Fruit fly (Drosophila melanogaster): ENCODE results near the gene Indy.

The Indy gene

DNA sequence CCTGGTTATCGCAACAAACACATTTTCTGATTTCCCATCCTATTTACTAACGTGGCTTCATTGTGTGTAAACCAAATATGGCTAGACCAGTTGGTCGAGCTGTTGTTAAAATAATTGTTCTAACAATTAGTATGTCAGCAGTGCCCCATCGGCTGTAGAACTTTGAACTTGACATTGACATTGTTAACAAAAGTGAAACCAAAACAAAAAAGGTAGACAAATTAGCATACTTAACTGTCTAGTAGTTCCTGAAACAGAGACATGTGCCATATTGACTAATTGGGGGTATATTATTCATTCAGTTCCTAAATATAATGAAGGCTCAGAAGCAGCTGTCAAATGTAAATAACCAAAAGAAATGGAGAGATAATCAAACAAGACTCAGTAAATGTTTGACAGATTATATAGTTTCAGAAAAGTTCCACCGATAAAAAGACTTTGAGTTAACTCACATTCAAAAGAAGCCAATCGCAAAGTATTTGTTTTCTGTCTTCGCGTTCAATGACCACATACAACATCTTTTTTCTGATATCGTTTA is 8.3 kb downstream of the Indy start:
- TF ChIP-seq CG1620 (GFP tag; optimal IDR thresholded peaks at IDR 0.05) (peak; percentile 26), CG14711 (tag; optimal IDR thresholded peaks at IDR 0.05) (no peak), CG5204 (GFP tag; optimal IDR thresholded peaks at IDR 0.05) (no peak), CG7045 (GFP tag; optimal IDR thresholded peaks at IDR 0.05) (no peak), Clk (GFP tag; optimal IDR thresholded peaks at IDR 0.05) (no peak), toe (GFP tag; optimal IDR thresholded peaks at IDR 0.05) (no peak), kay (GFP tag; ENCODE audit: borderline replicate concordance) (peak; percentile 58), CG33017 (tag; optimal IDR thresholded peaks at IDR 0.05) (no peak), Hr96 (GFP tag; optimal IDR thresholded peaks at IDR 0.05) (no peak), ovo (GFP tag; optimal IDR thresholded peaks at IDR 0.05) (peak; percentile 31), CG12768 (GFP tag; optimal IDR thresholded peaks at IDR 0.05) (no peak), cnc (optimal IDR thresholded peaks at IDR 0.05) (no peak)

DNA sequence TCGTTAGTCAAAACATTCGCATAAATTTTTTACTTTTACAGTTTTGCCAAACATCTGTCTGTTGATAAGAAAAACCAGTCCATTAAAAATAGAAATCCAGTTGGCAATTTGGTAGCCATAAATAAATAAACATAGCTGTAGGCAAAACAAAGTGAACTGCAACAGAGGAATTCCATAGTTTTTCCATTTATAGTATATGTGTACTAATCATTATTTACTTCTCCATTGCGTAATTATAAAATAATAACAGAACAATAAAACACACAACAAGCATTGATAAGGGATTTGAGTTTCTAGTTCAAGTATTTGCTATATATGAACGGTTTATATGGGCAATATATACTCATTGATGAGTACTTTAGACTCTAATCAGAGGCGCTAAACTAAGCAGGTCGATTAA is 9.4 kb downstream of the Indy start:
- TF ChIP-seq CG33017 (tag; optimal IDR thresholded peaks at IDR 0.05) (peak; percentile 44), CG1620 (GFP tag; optimal IDR thresholded peaks at IDR 0.05) (no peak), Clk (GFP tag; optimal IDR thresholded peaks at IDR 0.05) (no peak), ovo (GFP tag; optimal IDR thresholded peaks at IDR 0.05) (no peak), Hr96 (GFP tag; optimal IDR thresholded peaks at IDR 0.05) (no peak), CG12768 (GFP tag; optimal IDR thresholded peaks at IDR 0.05) (peak; percentile 35), CG14711 (tag; optimal IDR thresholded peaks at IDR 0.05) (no peak), kay (GFP tag; ENCODE audit: borderline replicate concordance) (no peak), Mnt (GFP tag; optimal IDR thresholded peaks at IDR 0.05) (no peak), cnc (optimal IDR thresholded peaks at IDR 0.05) (no peak), CG7101 (tag; optimal IDR thresholded peaks at IDR 0.05) (no peak), CG5204 (GFP tag; optimal IDR thresholded peaks at IDR 0.05) (no peak), cic (GFP tag; optimal IDR thresholded peaks at IDR 0.05) (peak; percentile 70), CG11617 (GFP tag; optimal IDR thresholded peaks at IDR 0.05) (no peak)

DNA sequence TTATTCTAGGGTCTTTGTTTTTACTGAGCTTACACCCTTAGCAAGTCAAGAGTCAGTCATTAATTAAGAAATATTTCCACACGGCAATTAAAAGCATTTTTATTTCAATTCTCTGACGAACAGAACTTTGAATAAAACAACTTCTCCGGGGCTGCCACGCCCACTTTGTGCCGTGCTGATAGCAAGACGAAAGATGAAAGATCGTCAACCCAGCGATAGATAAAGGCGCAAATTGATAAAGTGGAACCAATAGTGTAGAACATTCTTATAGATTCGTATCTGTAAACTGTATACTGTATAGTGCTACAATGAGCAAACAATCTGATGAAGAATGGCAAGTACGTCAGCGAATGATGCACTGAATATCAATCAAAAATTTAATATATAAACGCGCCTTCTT is 11.1 kb downstream of the Indy start:
- TF ChIP-seq ovo (GFP tag; optimal IDR thresholded peaks at IDR 0.05) (no peak), bab1 (GFP tag; optimal IDR thresholded peaks at IDR 0.05) (no peak), CG7101 (tag; optimal IDR thresholded peaks at IDR 0.05) (no peak), CG14711 (tag; optimal IDR thresholded peaks at IDR 0.05) (no peak), Hr96 (GFP tag; optimal IDR thresholded peaks at IDR 0.05) (no peak)

DNA sequence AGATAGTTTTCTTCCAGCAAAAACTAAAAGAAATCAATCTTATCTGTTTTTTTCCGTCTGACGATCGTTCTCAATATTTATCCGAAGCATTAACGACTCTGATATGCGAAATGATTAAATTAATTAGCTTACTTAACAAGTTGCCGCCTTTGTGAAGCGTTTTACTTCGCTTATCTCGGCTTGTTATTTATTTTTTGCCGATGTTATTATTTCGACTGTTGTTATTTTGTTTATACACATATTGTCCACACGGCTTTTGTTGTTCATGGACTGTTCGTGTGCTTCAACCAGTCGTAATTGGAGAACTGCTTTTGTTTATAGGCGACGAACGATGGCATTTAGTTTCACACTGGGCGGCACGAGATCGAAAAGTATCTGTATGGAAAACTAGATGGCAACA is 12.8 kb downstream of the Indy start:
- TF ChIP-seq kay (GFP tag; ENCODE audit: borderline replicate concordance) (no peak), CG7101 (tag; optimal IDR thresholded peaks at IDR 0.05) (peak; percentile 4), cnc (optimal IDR thresholded peaks at IDR 0.05) (no peak), Clk (GFP tag; optimal IDR thresholded peaks at IDR 0.05) (no peak), tj (GFP tag; optimal IDR thresholded peaks at IDR 0.05) (peak; percentile 74)

DNA sequence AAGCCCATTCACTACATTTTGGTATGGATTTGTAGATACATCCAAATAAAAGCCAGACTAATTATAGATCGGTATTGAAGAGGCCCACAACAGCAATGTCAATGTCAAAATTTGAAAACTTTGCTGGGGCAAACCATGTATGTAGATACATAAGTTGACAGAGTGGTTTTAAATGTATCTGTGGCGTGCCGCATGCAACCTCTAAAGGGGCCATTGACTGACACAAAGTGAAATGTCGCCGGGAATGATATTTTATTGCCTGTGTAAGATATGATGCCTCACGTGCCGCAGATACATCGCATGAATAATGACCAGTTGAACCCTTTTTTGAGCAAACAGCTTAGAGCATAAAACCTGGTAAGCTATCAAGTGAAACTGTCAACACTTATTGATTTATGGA is 13.4 kb downstream of the Indy start:
- no peak for TF ChIP-seq tj (GFP tag; optimal IDR thresholded peaks at IDR 0.05)
- TF ChIP-seq Crg-1 (GFP tag; optimal IDR thresholded peaks at IDR 0.05) = no peak
- no peak for TF ChIP-seq CG5204 (GFP tag; optimal IDR thresholded peaks at IDR 0.05)
- no peak for TF ChIP-seq CG7045 (GFP tag; optimal IDR thresholded peaks at IDR 0.05)
- no peak for TF ChIP-seq Mnt (GFP tag; optimal IDR thresholded peaks at IDR 0.05)
- TF ChIP-seq CG12768 (GFP tag; optimal IDR thresholded peaks at IDR 0.05) = no peak
- no peak for TF ChIP-seq Hr96 (GFP tag; optimal IDR thresholded peaks at IDR 0.05)
- no peak for TF ChIP-seq pad (GFP tag; optimal IDR thresholded peaks at IDR 0.05)
- no peak for TF ChIP-seq CG7101 (tag; optimal IDR thresholded peaks at IDR 0.05)
- TF ChIP-seq CG14711 (tag; optimal IDR thresholded peaks at IDR 0.05) = no peak
- TF ChIP-seq Clk (GFP tag; optimal IDR thresholded peaks at IDR 0.05) = no peak
- no peak for TF ChIP-seq toe (GFP tag; optimal IDR thresholded peaks at IDR 0.05)
- TF ChIP-seq CG33017 (tag; optimal IDR thresholded peaks at IDR 0.05) = no peak
- TF ChIP-seq bab1 (GFP tag; optimal IDR thresholded peaks at IDR 0.05) = no peak
- TF ChIP-seq CG11617 (GFP tag; optimal IDR thresholded peaks at IDR 0.05) = no peak
- TF ChIP-seq kay (GFP tag; ENCODE audit: borderline replicate concordance) = no peak
- no peak for TF ChIP-seq ovo (GFP tag; optimal IDR thresholded peaks at IDR 0.05)
- TF ChIP-seq cic (GFP tag; optimal IDR thresholded peaks at IDR 0.05) = no peak
- TF ChIP-seq cnc (optimal IDR thresholded peaks at IDR 0.05) = no peak

DNA sequence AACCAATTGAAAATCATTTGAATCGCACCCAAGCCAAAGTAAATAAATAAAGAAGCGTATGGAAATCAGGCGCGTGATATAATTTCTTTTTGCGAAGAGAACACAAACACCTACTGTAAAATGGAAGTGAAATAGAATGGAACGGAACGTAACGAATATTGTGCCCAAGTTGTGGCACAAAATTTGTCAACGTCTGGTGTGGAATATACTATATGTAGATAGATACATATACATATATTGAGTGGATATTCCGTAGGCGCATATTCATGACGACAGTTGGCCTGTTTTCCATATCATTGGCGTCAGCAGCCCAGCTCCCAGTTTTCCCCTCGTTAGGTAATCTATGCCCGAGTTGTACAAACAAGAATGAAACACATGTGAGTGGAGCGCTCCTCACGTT is 13.9 kb downstream of the Indy start:
- TF ChIP-seq CG7045 (GFP tag; optimal IDR thresholded peaks at IDR 0.05) = no peak
- no peak for TF ChIP-seq CG11617 (GFP tag; optimal IDR thresholded peaks at IDR 0.05)
- TF ChIP-seq CG33017 (tag; optimal IDR thresholded peaks at IDR 0.05) = no peak
- no peak for TF ChIP-seq bab1 (GFP tag; optimal IDR thresholded peaks at IDR 0.05)
- no peak for TF ChIP-seq Crg-1 (GFP tag; optimal IDR thresholded peaks at IDR 0.05)
- TF ChIP-seq ovo (GFP tag; optimal IDR thresholded peaks at IDR 0.05) = no peak
- no peak for TF ChIP-seq toe (GFP tag; optimal IDR thresholded peaks at IDR 0.05)
- no peak for TF ChIP-seq CG14711 (tag; optimal IDR thresholded peaks at IDR 0.05)
- TF ChIP-seq cic (GFP tag; optimal IDR thresholded peaks at IDR 0.05) = peak; percentile 45
- TF ChIP-seq kay (GFP tag; ENCODE audit: borderline replicate concordance) = peak; percentile 72
- TF ChIP-seq tj (GFP tag; optimal IDR thresholded peaks at IDR 0.05) = no peak
- TF ChIP-seq CG12768 (GFP tag; optimal IDR thresholded peaks at IDR 0.05) = peak; percentile 48

DNA sequence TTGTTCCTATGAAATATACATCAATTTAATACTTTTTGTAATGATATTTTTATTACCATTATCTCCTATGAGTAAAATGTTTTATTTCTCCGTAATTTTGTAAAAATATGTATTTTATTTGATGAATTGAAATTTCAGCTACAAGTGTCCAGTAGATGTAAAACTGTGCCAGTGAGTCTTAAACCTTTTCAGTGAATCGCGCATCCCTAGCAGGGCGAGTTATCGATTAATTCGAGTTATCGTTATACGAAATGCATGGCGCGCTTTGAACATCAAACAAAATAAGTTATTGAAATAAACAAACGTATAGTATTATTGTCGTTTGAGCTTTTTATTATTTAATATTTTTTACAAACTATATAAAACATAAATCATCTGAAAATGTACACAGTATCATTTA is 17.7 kb downstream of the Indy start:
- TF ChIP-seq CG7045 (GFP tag; optimal IDR thresholded peaks at IDR 0.05) (no peak), CG12768 (GFP tag; optimal IDR thresholded peaks at IDR 0.05) (no peak), CG11617 (GFP tag; optimal IDR thresholded peaks at IDR 0.05) (no peak), Crg-1 (GFP tag; optimal IDR thresholded peaks at IDR 0.05) (no peak), cic (GFP tag; optimal IDR thresholded peaks at IDR 0.05) (peak; percentile 10), CG33017 (tag; optimal IDR thresholded peaks at IDR 0.05) (no peak), Hr96 (GFP tag; optimal IDR thresholded peaks at IDR 0.05) (no peak), ovo (GFP tag; optimal IDR thresholded peaks at IDR 0.05) (no peak), CG14711 (tag; optimal IDR thresholded peaks at IDR 0.05) (peak; percentile 23), cnc (optimal IDR thresholded peaks at IDR 0.05) (no peak), pad (GFP tag; optimal IDR thresholded peaks at IDR 0.05) (no peak), Mnt (GFP tag; optimal IDR thresholded peaks at IDR 0.05) (no peak), kay (GFP tag; ENCODE audit: borderline replicate concordance) (peak; percentile 47), toe (GFP tag; optimal IDR thresholded peaks at IDR 0.05) (no peak), CG7101 (tag; optimal IDR thresholded peaks at IDR 0.05) (no peak), CG1620 (GFP tag; optimal IDR thresholded peaks at IDR 0.05) (peak; percentile 13), bab1 (GFP tag; optimal IDR thresholded peaks at IDR 0.05) (peak; percentile 57), CG5204 (GFP tag; optimal IDR thresholded peaks at IDR 0.05) (no peak), tj (GFP tag; optimal IDR thresholded peaks at IDR 0.05) (no peak), Clk (GFP tag; optimal IDR thresholded peaks at IDR 0.05) (no peak)
